Worm (Caenorhabditis elegans) whole organism, young adult: ENCODE results near the gene C01G6.3.

Experiments
- C17E4.6 ChIP-seq: fragments of 200-800 bp; sonication (Bioruptor generic); IDR thresholded peaks from 2 replicates; pipeline ENCODE4 v1.3.6; 2022; ENCODE audit warnings: missing genetic modification reagents, missing genetic modification characterization, missing compliant biosample characterization
- D2030.7 ChIP-seq: fragments of 200-800 bp; sonication (Bioruptor generic); IDR thresholded peaks from 2 replicates; pipeline ENCODE4 v1.3.6; 2022; ENCODE audit warnings: missing genetic modification reagents, missing genetic modification characterization, missing compliant biosample characterization
- F33H1.4 ChIP-seq: fragments of 200-800 bp; sonication (Bioruptor generic); IDR thresholded peaks from 2 replicates; pipeline ENCODE4 v1.3.6; 2022; ENCODE audit warnings: missing genetic modification reagents, missing genetic modification characterization, missing compliant biosample characterization
- F37B4.10 ChIP-seq: fragments of 200-800 bp; sonication (Bioruptor generic); IDR thresholded peaks from 2 replicates; pipeline ENCODE4 v1.3.6; 2022; ENCODE audit warnings: missing genetic modification characterization, missing compliant biosample characterization
- F39B2.1 ChIP-seq: fragments of 200-800 bp; sonication (Bioruptor generic); IDR thresholded peaks from 2 replicates; pipeline ENCODE4 v1.3.6; 2022; ENCODE audit warnings: missing genetic modification reagents, missing genetic modification characterization, missing compliant biosample characterization
- F49E8.2 ChIP-seq: sonication (generic microtip); optimal IDR thresholded peaks from 3 replicates; lab custom pipeline; 2017; ENCODE audit warnings: missing genetic modification characterization, mild to moderate bottlenecking, missing compliant biosample characterization, antibody characterized with exemption, moderate library complexity; ENCODE audit not compliant: insufficient read depth
- F55B11.4 ChIP-seq: sonication (generic microtip); optimal IDR thresholded peaks from 2 replicates; lab custom pipeline; 2016; ENCODE audit warnings: missing compliant biosample characterization, missing genetic modification characterization, borderline replicate concordance; ENCODE audit not compliant: insufficient read depth
- F57C9.4 ChIP-seq: sonication (generic microtip); optimal IDR thresholded peaks from 2 replicates; lab custom pipeline; 2017; ENCODE audit warnings: mild to moderate bottlenecking, missing genetic modification characterization, missing compliant biosample characterization
- K11D2.4 ChIP-seq: fragments of 200-800 bp; sonication (Bioruptor generic); IDR thresholded peaks from 2 replicates; pipeline ENCODE4 v1.3.6; 2022; ENCODE audit warnings: missing genetic modification reagents, missing genetic modification characterization, missing compliant biosample characterization
- Y67H2A.10 ChIP-seq: fragments of 200-800 bp; sonication (Bioruptor generic); conservative IDR thresholded peaks from 2 replicates; pipeline ENCODE4 v1.3.6; 2022; ENCODE audit warnings: missing genetic modification reagents, missing genetic modification characterization, missing compliant biosample characterization
- Y79H2A.3 ChIP-seq: fragments of 200-800 bp; sonication (Bioruptor generic); conservative IDR thresholded peaks from 2 replicates; pipeline ENCODE4 v1.3.6; 2022; ENCODE audit warnings: missing genetic modification reagents, missing genetic modification characterization, missing compliant biosample characterization
- akir-1 ChIP-seq: fragments of 200-800 bp; sonication (Bioruptor generic); optimal IDR thresholded peaks from 2 replicates; lab custom pipeline; 2018; ENCODE audit warnings: mild to moderate bottlenecking, missing genetic modification characterization, moderate library complexity, missing compliant biosample characterization
- ama-1 ChIP-seq, 3 experiments: fragments of 150-350 bp in 1 of 3; sonication (generic microtip) in 2 of 3; optimal IDR thresholded peaks; 2 replicates each; lab custom pipeline; 2014 to 2018; ENCODE audit warnings: missing biosample characterization in 2 of 3, missing genetic modification characterization in 2 of 3, missing genetic modification reagents in 2 of 3
- attf-3 ChIP-seq: fragments of 200-800 bp; sonication (Bioruptor generic); conservative IDR thresholded peaks from 2 replicates; pipeline ENCODE4 v1.3.6; 2022; ENCODE audit warnings: missing genetic modification reagents, missing genetic modification characterization, missing compliant biosample characterization
- attf-5 ChIP-seq: fragments of 200-800 bp; sonication (Bioruptor generic); optimal IDR thresholded peaks from 2 replicates; lab custom pipeline; 2018; ENCODE audit warnings: mild to moderate bottlenecking, missing genetic modification characterization, missing compliant biosample characterization
- ccch-3 ChIP-seq: fragments of 200-800 bp; sonication (Bioruptor generic); optimal IDR thresholded peaks from 2 replicates; lab custom pipeline; 2018; ENCODE audit warnings: mild to moderate bottlenecking, missing genetic modification characterization, missing compliant biosample characterization
- ceh-100 ChIP-seq: fragments of 200-800 bp; sonication (Bioruptor generic); IDR thresholded peaks from 2 replicates; pipeline ENCODE4 v1.3.6; 2022; ENCODE audit warnings: missing genetic modification reagents, missing genetic modification characterization, missing compliant biosample characterization
- ceh-40 ChIP-seq: fragments of 200-800 bp; sonication (Bioruptor generic); IDR thresholded peaks from 2 replicates; pipeline ENCODE4 v1.3.6; 2022; ENCODE audit warnings: missing genetic modification characterization, missing compliant biosample characterization
- ceh-58 ChIP-seq: fragments of 200-800 bp; sonication (Bioruptor generic); IDR thresholded peaks from 2 replicates; pipeline ENCODE4 v1.3.6; 2022; ENCODE audit warnings: missing genetic modification characterization, missing compliant biosample characterization
- ceh-91 ChIP-seq: fragments of 200-800 bp; sonication (Bioruptor generic); IDR thresholded peaks from 2 replicates; pipeline ENCODE4 v1.3.6; 2022; ENCODE audit warnings: missing genetic modification reagents, missing genetic modification characterization, missing compliant biosample characterization
- die-1 ChIP-seq: sonication (generic microtip); optimal IDR thresholded peaks from 2 replicates; lab custom pipeline; 2016; ENCODE audit warnings: missing genotype, mild to moderate bottlenecking, missing genetic modification characterization, missing compliant biosample characterization
- dpff-1 ChIP-seq: sonication (generic microtip); optimal IDR thresholded peaks from 2 replicates; lab custom pipeline; 2017; ENCODE audit warnings: mild to moderate bottlenecking, missing genetic modification characterization, missing compliant biosample characterization
- efl-1 ChIP-seq: fragments of 150-350 bp; optimal IDR thresholded peaks from 2 replicates; lab custom pipeline; 2014; ENCODE audit warnings: missing biosample characterization, missing genetic modification reagents, missing genetic modification characterization
- ekl-4 ChIP-seq: fragments of 200-800 bp; sonication (Bioruptor generic); IDR thresholded peaks from 2 replicates; pipeline ENCODE4 v1.3.6; 2022; ENCODE audit warnings: missing genetic modification reagents, missing genetic modification characterization, missing compliant biosample characterization
- ets-4 ChIP-seq: fragments of 200-800 bp; sonication (Bioruptor generic); optimal IDR thresholded peaks from 2 replicates; lab custom pipeline; 2018; ENCODE audit warnings: mild to moderate bottlenecking, missing genetic modification characterization, missing compliant biosample characterization
- hmg-1.2 ChIP-seq: fragments of 200-800 bp; sonication (Bioruptor generic); IDR thresholded peaks from 2 replicates; pipeline ENCODE4 v1.3.6; 2022; ENCODE audit warnings: missing genetic modification reagents, missing genetic modification characterization, missing compliant biosample characterization
- hmg-20 ChIP-seq: fragments of 200-800 bp; sonication (Bioruptor generic); IDR thresholded peaks from 2 replicates; pipeline ENCODE4 v1.3.6; 2022; ENCODE audit warnings: missing genetic modification reagents, missing genetic modification characterization, missing compliant biosample characterization
- hrde-1 ChIP-seq: sonication (generic microtip); optimal IDR thresholded peaks from 2 replicates; lab custom pipeline; 2016; ENCODE audit warnings: missing genetic modification characterization, mild to moderate bottlenecking, missing compliant biosample characterization, moderate library complexity, missing genotype, missing genetic modification reagents, borderline replicate concordance
- lin-54 ChIP-seq: fragments of 200-800 bp; sonication (Bioruptor generic); optimal IDR thresholded peaks from 2 replicates; lab custom pipeline; 2018; ENCODE audit warnings: mild to moderate bottlenecking, missing genetic modification characterization, missing compliant biosample characterization
- madf-3 ChIP-seq: fragments of 200-800 bp; sonication (Bioruptor generic); IDR thresholded peaks from 2 replicates; pipeline ENCODE4 v1.3.6; 2022; ENCODE audit warnings: missing genetic modification reagents, missing genetic modification characterization, missing compliant biosample characterization
- madf-6 ChIP-seq: fragments of 200-800 bp; sonication (Bioruptor generic); IDR thresholded peaks from 2 replicates; pipeline ENCODE4 v1.3.6; 2022; ENCODE audit warnings: missing genetic modification reagents, missing genetic modification characterization, missing compliant biosample characterization
- mcd-1 ChIP-seq: fragments of 200-800 bp; sonication (Bioruptor generic); IDR thresholded peaks from 2 replicates; pipeline ENCODE4 v1.3.6; 2022; ENCODE audit warnings: missing genetic modification reagents, missing genetic modification characterization, missing compliant biosample characterization
- mxl-1 ChIP-seq: sonication (generic microtip); optimal IDR thresholded peaks from 2 replicates; lab custom pipeline; 2016; ENCODE audit warnings: missing genetic modification characterization, missing compliant biosample characterization
- nhr-120 ChIP-seq: fragments of 200-800 bp; sonication (Bioruptor generic); IDR thresholded peaks from 2 replicates; pipeline ENCODE4 v1.3.6; 2022; ENCODE audit warnings: missing genetic modification characterization, missing compliant biosample characterization
- nhr-90 ChIP-seq: sonication (generic microtip); optimal IDR thresholded peaks from 2 replicates; lab custom pipeline; 2016; ENCODE audit warnings: missing genotype, mild to moderate bottlenecking, missing genetic modification characterization, missing compliant biosample characterization
- pha-4 ChIP-seq: fragments of 150-350 bp; sonication (generic microtip); optimal IDR thresholded peaks from 2 replicates; lab custom pipeline; 2014; ENCODE audit warnings: missing biosample characterization, missing genetic modification reagents, missing genetic modification characterization
- snpc-4 ChIP-seq, 5 experiments: fragments of 150-350 bp in 1 of 5; sonication (generic microtip) in 4 of 5; optimal IDR thresholded peaks; 2 replicates each; lab custom pipeline; 2014 to 2018; ENCODE audit warnings: missing genetic modification characterization in 5 of 5, missing biosample characterization in 3 of 5, antibody characterized with exemption in 2 of 5, mild to moderate bottlenecking in 2 of 5, missing compliant biosample characterization in 2 of 5, missing genotype in 2 of 5, moderate library complexity in 2 of 5, missing genetic modification reagents in 1 of 5
- tbp1 ChIP-seq: fragments of 200-800 bp; sonication (Bioruptor generic); optimal IDR thresholded peaks from 2 replicates; lab custom pipeline; 2018; ENCODE audit warnings: mild to moderate bottlenecking, missing genetic modification characterization, missing compliant biosample characterization
- unc-62 ChIP-seq: fragments of 150-350 bp; optimal IDR thresholded peaks from 2 replicates; lab custom pipeline; 2014; ENCODE audit warnings: missing biosample characterization, missing genetic modification reagents, missing genetic modification characterization
- xnd-1 ChIP-seq: sonication (generic microtip); optimal IDR thresholded peaks from 2 replicates; lab custom pipeline; 2016; ENCODE audit warnings: missing genotype, missing genetic modification reagents, missing genetic modification characterization, missing compliant biosample characterization
- zim-3 ChIP-seq: sonication (generic microtip); optimal IDR thresholded peaks from 2 replicates; lab custom pipeline; 2017; ENCODE audit warnings: mild to moderate bottlenecking, missing genetic modification characterization, moderate library complexity, missing compliant biosample characterization
- ztf-25 ChIP-seq: fragments of 200-800 bp; sonication (Bioruptor generic); IDR thresholded peaks from 2 replicates; pipeline ENCODE4 v1.3.6; 2022; ENCODE audit warnings: missing genetic modification reagents, missing genetic modification characterization, missing compliant biosample characterization
- ztf-26 ChIP-seq: sonication (generic microtip); optimal IDR thresholded peaks from 2 replicates; lab custom pipeline; 2017; ENCODE audit warnings: missing genetic modification characterization, missing compliant biosample characterization

Gene C01G6.3

DNA sequence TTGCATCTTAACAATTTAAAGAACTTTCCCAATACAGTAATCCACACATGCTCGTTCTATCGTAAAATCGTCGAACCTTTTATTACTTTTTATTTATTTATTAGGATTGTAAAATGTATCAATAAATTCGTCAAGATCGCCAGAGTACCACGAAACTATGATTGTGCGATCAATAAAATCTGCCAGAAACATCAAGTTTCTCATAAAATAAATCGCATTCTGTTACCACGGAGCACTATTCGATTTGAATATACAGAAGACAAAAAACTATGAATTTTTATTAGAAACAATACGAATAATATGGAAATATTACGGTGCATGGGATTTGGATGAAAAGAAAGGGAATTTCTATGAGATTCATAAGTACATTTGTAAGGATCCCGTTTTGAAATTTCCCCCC is 2.9 kb upstream of the C01G6.3 start, which contains the start of gene C01G6.2:
Gene C01G6.2 (plus strand): TSS at position 301 of the 400 bp plus-strand sequence.
- no peak for TF ChIP-seq C17E4.6 (GFP tag; lab: Robert Waterston, UW)
- no peak for TF ChIP-seq ceh-58 (GFP tag; lab: Robert Waterston, UW)
- TF ChIP-seq Y67H2A.10 (GFP tag; lab: Robert Waterston, UW): no peak
- no peak for TF ChIP-seq nhr-120 (GFP tag; lab: Robert Waterston, UW)
- TF ChIP-seq madf-6 (GFP tag; lab: Robert Waterston, UW): no peak
- TF ChIP-seq F49E8.2 (tag; lab: Kevin White, UChicago): no peak
- TF ChIP-seq pha-4 (tag; lab: Kevin White, UChicago): no peak
- TF ChIP-seq ceh-100 (GFP tag; lab: Robert Waterston, UW): no peak
- TF ChIP-seq mxl-1 (tag; lab: Kevin White, UChicago): no peak
- no peak for TF ChIP-seq lin-54 (GFP tag; lab: Kevin White, UChicago)
- TF ChIP-seq Y79H2A.3 (GFP tag; lab: Robert Waterston, UW): no peak
- no peak for TF ChIP-seq ets-4 (GFP tag; lab: Kevin White, UChicago)
- TF ChIP-seq efl-1 (GFP tag; lab: Kevin White, UChicago): no peak
- no peak for TF ChIP-seq zim-3 (tag; lab: Kevin White, UChicago)
- TF ChIP-seq dpff-1: no peak
- TF ChIP-seq mcd-1 (GFP tag; lab: Robert Waterston, UW): no peak
- no peak for TF ChIP-seq snpc-4 (GFP tag; optimal IDR thresholded peaks at IDR 0.05; lab: Kevin White, UChicago)
- no peak for TF ChIP-seq snpc-4 (tag; optimal IDR thresholded peaks at IDR 0.05; lab: Kevin White, UChicago)
- no peak for TF ChIP-seq ceh-40 (GFP tag; lab: Robert Waterston, UW)
- no peak for TF ChIP-seq madf-3 (GFP tag; lab: Robert Waterston, UW)
- TF ChIP-seq ekl-4: no peak

- no peak for TF ChIP-seq dpff-1
- TF ChIP-seq hmg-20 (GFP tag; lab: Robert Waterston, UW): no peak
- no peak for TF ChIP-seq ets-4 (GFP tag; lab: Kevin White, UChicago)
- TF ChIP-seq D2030.7 (GFP tag; lab: Robert Waterston, UW): no peak
- TF ChIP-seq nhr-90: no peak
- TF ChIP-seq tbp1 (GFP tag; lab: Kevin White, UChicago): no peak
- TF ChIP-seq F57C9.4 (tag; lab: Kevin White, UChicago): no peak
- TF ChIP-seq mcd-1 (GFP tag; lab: Robert Waterston, UW): no peak
- no peak for TF ChIP-seq ama-1 (optimal IDR thresholded peaks at IDR 0.05; lab: Kevin White, UChicago)
- TF ChIP-seq ama-1 (GFP tag; optimal IDR thresholded peaks at IDR 0.05; lab: Kevin White, UChicago): no peak
- no peak for TF ChIP-seq unc-62 (GFP tag; lab: Kevin White, UChicago)
- no peak for TF ChIP-seq xnd-1 (tag; lab: Kevin White, UChicago)
- TF ChIP-seq die-1 (tag; lab: Kevin White, UChicago): no peak
- TF ChIP-seq ccch-3 (GFP tag; lab: Kevin White, UChicago): no peak
- no peak for TF ChIP-seq Y79H2A.3 (GFP tag; lab: Robert Waterston, UW)
- TF ChIP-seq F33H1.4: no peak
These were observed 705 bp upstream of the C01G6.3 start for ce11 chrII:9268983-9269382.

DNA sequence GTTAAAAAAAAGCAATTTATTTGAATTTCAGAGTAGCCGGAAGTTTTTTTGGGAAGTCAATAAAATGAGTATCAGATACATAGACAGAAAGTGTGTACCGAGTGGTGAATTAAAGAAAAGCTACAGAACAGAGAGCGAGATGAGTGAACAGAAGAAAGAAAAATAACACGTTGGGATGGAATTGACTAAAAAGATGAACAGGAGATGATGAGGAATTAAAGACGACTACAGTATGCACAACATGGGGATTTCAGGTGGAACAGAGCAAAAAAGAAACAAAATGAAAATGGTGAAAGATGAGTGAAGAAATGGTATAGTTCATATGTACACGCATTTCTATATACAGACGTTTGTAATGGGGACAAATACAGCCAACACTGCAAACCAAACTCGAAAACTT is 1.6 kb downstream of the C01G6.3 start:
- no peak for TF ChIP-seq F37B4.10 (GFP tag; lab: Robert Waterston, UW)
- no peak for TF ChIP-seq tbp1 (GFP tag; lab: Kevin White, UChicago)
- no peak for TF ChIP-seq F39B2.1
- no peak for TF ChIP-seq hrde-1 (tag; lab: Kevin White, UChicago)
- no peak for TF ChIP-seq F57C9.4 (tag; lab: Kevin White, UChicago)
- no peak for TF ChIP-seq F33H1.4
- no peak for TF ChIP-seq attf-3 (GFP tag; lab: Robert Waterston, UW)
- no peak for TF ChIP-seq ceh-91 (GFP tag; lab: Robert Waterston, UW)
- TF ChIP-seq hmg-1.2: no peak
- no peak for TF ChIP-seq mcd-1 (GFP tag; lab: Robert Waterston, UW)
- TF ChIP-seq ztf-25: no peak
- TF ChIP-seq attf-5 (GFP tag; lab: Kevin White, UChicago): no peak
- TF ChIP-seq F55B11.4: no peak
- TF ChIP-seq ztf-26: no peak
- TF ChIP-seq akir-1 (GFP tag; lab: Kevin White, UChicago): no peak
- no peak for TF ChIP-seq K11D2.4 (GFP tag; lab: Robert Waterston, UW)
